Worm (Caenorhabditis elegans) whole organism, young adult: Measurements from ENCODE around the gene srw-123.

ENCODE experiments used
- B0035.1 ChIP-seq: sonication (generic microtip); optimal IDR thresholded peaks from 2 replicates; lab custom pipeline; 2016; ENCODE audit warnings: missing genetic modification characterization, mild to moderate bottlenecking, missing compliant biosample characterization, missing genotype, missing genetic modification reagents
- B0261.1 ChIP-seq: sonication (generic microtip); optimal IDR thresholded peaks from 2 replicates; lab custom pipeline; 2016; ENCODE audit warnings: mild to moderate bottlenecking, missing genetic modification characterization, moderate library complexity, missing compliant biosample characterization
- F10E7.11 ChIP-seq: sonication (generic microtip); optimal IDR thresholded peaks from 2 replicates; lab custom pipeline; 2017; ENCODE audit warnings: mild to moderate bottlenecking, missing genetic modification characterization, moderate library complexity, missing compliant biosample characterization
- F22D6.2 ChIP-seq: sonication (generic microtip); optimal IDR thresholded peaks from 2 replicates; lab custom pipeline; 2016; ENCODE audit warnings: mild to moderate bottlenecking, missing genetic modification characterization, missing compliant biosample characterization
- F49E8.2 ChIP-seq: sonication (generic microtip); optimal IDR thresholded peaks from 3 replicates; lab custom pipeline; 2017; ENCODE audit warnings: missing genetic modification characterization, mild to moderate bottlenecking, missing compliant biosample characterization, antibody characterized with exemption, moderate library complexity; ENCODE audit not compliant: insufficient read depth
- K11D2.4 ChIP-seq: fragments of 200-800 bp; sonication (Bioruptor generic); IDR thresholded peaks from 2 replicates; pipeline ENCODE4 v1.3.6; 2022; ENCODE audit warnings: missing genetic modification reagents, missing genetic modification characterization, missing compliant biosample characterization
- Y53F4B.3 ChIP-seq: fragments of 200-800 bp; sonication (Bioruptor generic); IDR thresholded peaks from 2 replicates; pipeline ENCODE4 v1.3.6; 2022; ENCODE audit warnings: missing genetic modification reagents, missing genetic modification characterization, missing compliant biosample characterization
- Y67H2A.10 ChIP-seq: fragments of 200-800 bp; sonication (Bioruptor generic); conservative IDR thresholded peaks from 2 replicates; pipeline ENCODE4 v1.3.6; 2022; ENCODE audit warnings: missing genetic modification reagents, missing genetic modification characterization, missing compliant biosample characterization
- dox-1 ChIP-seq: fragments of 200-800 bp; sonication (Bioruptor generic); IDR thresholded peaks from 2 replicates; pipeline ENCODE4 v1.3.6; 2022; ENCODE audit warnings: missing genetic modification reagents, missing genetic modification characterization, missing compliant biosample characterization
- dpl-1 ChIP-seq: fragments of 150-350 bp; optimal IDR thresholded peaks from 2 replicates; lab custom pipeline; 2014; ENCODE audit warnings: missing biosample characterization, missing genetic modification reagents, missing genetic modification characterization
- efl-1 ChIP-seq: fragments of 150-350 bp; optimal IDR thresholded peaks from 2 replicates; lab custom pipeline; 2014; ENCODE audit warnings: missing biosample characterization, missing genetic modification reagents, missing genetic modification characterization
- egl-44 ChIP-seq: fragments of 200-800 bp; sonication (Bioruptor generic); IDR thresholded peaks from 2 replicates; pipeline ENCODE4 v1.3.6; 2022; ENCODE audit warnings: missing genetic modification reagents, missing genetic modification characterization, missing compliant biosample characterization
- ekl-4 ChIP-seq: fragments of 200-800 bp; sonication (Bioruptor generic); IDR thresholded peaks from 2 replicates; pipeline ENCODE4 v1.3.6; 2022; ENCODE audit warnings: missing genetic modification reagents, missing genetic modification characterization, missing compliant biosample characterization
- ets-4 ChIP-seq: fragments of 200-800 bp; sonication (Bioruptor generic); optimal IDR thresholded peaks from 2 replicates; lab custom pipeline; 2018; ENCODE audit warnings: mild to moderate bottlenecking, missing genetic modification characterization, missing compliant biosample characterization
- fkh-3 ChIP-seq: sonication (generic microtip); optimal IDR thresholded peaks from 2 replicates; lab custom pipeline; 2016; ENCODE audit warnings: mild to moderate bottlenecking, missing genetic modification characterization, missing compliant biosample characterization
- gei-17 ChIP-seq: fragments of 200-800 bp; sonication (Bioruptor generic); optimal IDR thresholded peaks from 2 replicates; lab custom pipeline; 2018; ENCODE audit warnings: mild to moderate bottlenecking, missing genetic modification characterization, missing compliant biosample characterization
- hrde-1 ChIP-seq: sonication (generic microtip); optimal IDR thresholded peaks from 2 replicates; lab custom pipeline; 2016; ENCODE audit warnings: missing genetic modification characterization, mild to moderate bottlenecking, missing compliant biosample characterization, moderate library complexity, missing genotype, missing genetic modification reagents, borderline replicate concordance
- hsf-1 ChIP-seq: fragments of 200-800 bp; sonication (Bioruptor generic); IDR thresholded peaks from 2 replicates; pipeline ENCODE4 v1.3.6; 2022; ENCODE audit warnings: missing genetic modification reagents, missing genetic modification characterization, missing compliant biosample characterization
- let-526 ChIP-seq: fragments of 200-800 bp; sonication (Bioruptor generic); IDR thresholded peaks from 2 replicates; pipeline ENCODE4 v1.3.6; 2022; ENCODE audit warnings: missing genetic modification reagents, missing genetic modification characterization, missing compliant biosample characterization
- lin-26 ChIP-seq: fragments of 200-800 bp; sonication (Bioruptor generic); IDR thresholded peaks from 2 replicates; pipeline ENCODE4 v1.3.6; 2022; ENCODE audit warnings: missing genetic modification reagents, missing genetic modification characterization, missing compliant biosample characterization
- lin-54 ChIP-seq: fragments of 200-800 bp; sonication (Bioruptor generic); optimal IDR thresholded peaks from 2 replicates; lab custom pipeline; 2018; ENCODE audit warnings: mild to moderate bottlenecking, missing genetic modification characterization, missing compliant biosample characterization
- madf-8 ChIP-seq: fragments of 200-800 bp; sonication (Bioruptor generic); conservative IDR thresholded peaks from 2 replicates; pipeline ENCODE4 v1.3.6; 2022; ENCODE audit warnings: missing genetic modification reagents, missing genetic modification characterization, missing compliant biosample characterization
- mel-28 ChIP-seq: sonication (generic microtip); optimal IDR thresholded peaks from 2 replicates; lab custom pipeline; 2016; ENCODE audit warnings: borderline replicate concordance, mild to moderate bottlenecking, missing genetic modification characterization, missing compliant biosample characterization
- mes-4 ChIP-seq: sonication (generic microtip); optimal IDR thresholded peaks from 2 replicates; lab custom pipeline; 2016; ENCODE audit warnings: missing genotype, missing genetic modification characterization, missing compliant biosample characterization
- nhr-120 ChIP-seq: fragments of 200-800 bp; sonication (Bioruptor generic); IDR thresholded peaks from 2 replicates; pipeline ENCODE4 v1.3.6; 2022; ENCODE audit warnings: missing genetic modification characterization, missing compliant biosample characterization
- nhr-90 ChIP-seq: sonication (generic microtip); optimal IDR thresholded peaks from 2 replicates; lab custom pipeline; 2016; ENCODE audit warnings: missing genotype, mild to moderate bottlenecking, missing genetic modification characterization, missing compliant biosample characterization
- rec-8 ChIP-seq, 2 experiments: sonication (generic microtip); optimal IDR thresholded peaks; 2 replicates each; lab custom pipeline; 2016; ENCODE audit warnings: mild to moderate bottlenecking in 2 of 2, missing genetic modification characterization in 2 of 2, missing genetic modification reagents in 2 of 2, missing genotype in 2 of 2, missing biosample characterization in 1 of 2, missing compliant biosample characterization in 1 of 2, moderate library complexity in 1 of 2
- rpc-1 ChIP-seq, 2 experiments: fragments of 150-350 bp in 1 of 2; sonication (generic microtip) in 1 of 2; optimal IDR thresholded peaks; 2 replicates each; lab custom pipeline; 2014 to 2018; ENCODE audit warnings: missing biosample characterization in 1 of 2, missing genetic modification characterization in 1 of 2, missing genetic modification reagents in 1 of 2, missing genotype in 1 of 2
- snpc-1.1 ChIP-seq: sonication (generic microtip); optimal IDR thresholded peaks from 2 replicates; lab custom pipeline; 2017; ENCODE audit warnings: missing genetic modification characterization, mild to moderate bottlenecking, missing compliant biosample characterization, antibody characterized with exemption, moderate library complexity, missing genotype, missing genetic modification reagents; ENCODE audit not compliant: insufficient read depth
- snpc-3.4 ChIP-seq: sonication (generic microtip); optimal IDR thresholded peaks from 2 replicates; lab custom pipeline; 2017; ENCODE audit warnings: missing genetic modification characterization, mild to moderate bottlenecking, missing compliant biosample characterization, antibody characterized with exemption, moderate library complexity, missing genotype, missing genetic modification reagents
- snpc-4 ChIP-seq, 5 experiments: fragments of 150-350 bp in 1 of 5; sonication (generic microtip) in 4 of 5; optimal IDR thresholded peaks; 2 replicates each; lab custom pipeline; 2014 to 2018; ENCODE audit warnings: missing genetic modification characterization in 5 of 5, missing biosample characterization in 3 of 5, antibody characterized with exemption in 2 of 5, mild to moderate bottlenecking in 2 of 5, missing compliant biosample characterization in 2 of 5, missing genotype in 2 of 5, moderate library complexity in 2 of 5, missing genetic modification reagents in 1 of 5
- somi-1 ChIP-seq: fragments of 200-800 bp; sonication (Bioruptor generic); optimal IDR thresholded peaks from 2 replicates; lab custom pipeline; 2018; ENCODE audit warnings: mild to moderate bottlenecking, missing genetic modification characterization, missing compliant biosample characterization
- tbp1 ChIP-seq: fragments of 200-800 bp; sonication (Bioruptor generic); optimal IDR thresholded peaks from 2 replicates; lab custom pipeline; 2018; ENCODE audit warnings: mild to moderate bottlenecking, missing genetic modification characterization, missing compliant biosample characterization
- tlf-1 ChIP-seq: fragments of 200-800 bp; sonication (Bioruptor generic); optimal IDR thresholded peaks from 2 replicates; lab custom pipeline; 2018; ENCODE audit warnings: mild to moderate bottlenecking, missing genetic modification characterization, missing compliant biosample characterization
- unc-130 ChIP-seq: sonication (generic microtip); optimal IDR thresholded peaks from 2 replicates; lab custom pipeline; 2016; ENCODE audit warnings: missing genetic modification reagents, missing genetic modification characterization, missing compliant biosample characterization
- zfh-2 ChIP-seq: fragments of 200-800 bp; sonication (Bioruptor generic); conservative IDR thresholded peaks from 2 replicates; pipeline ENCODE4 v1.3.6; 2022; ENCODE audit warnings: missing genetic modification reagents, missing genetic modification characterization, missing compliant biosample characterization
- ztf-26 ChIP-seq: sonication (generic microtip); optimal IDR thresholded peaks from 2 replicates; lab custom pipeline; 2017; ENCODE audit warnings: missing genetic modification characterization, missing compliant biosample characterization

srw-123 gene

ce11 chrV:2983351-2983750 is 8.2 kb upstream of the srw-123 start, which contains the start of gene srw-117:
Gene srw-117 (minus strand): TSS chrV:2983451.
- no peak for TF ChIP-seq Y53F4B.3

DNA sequence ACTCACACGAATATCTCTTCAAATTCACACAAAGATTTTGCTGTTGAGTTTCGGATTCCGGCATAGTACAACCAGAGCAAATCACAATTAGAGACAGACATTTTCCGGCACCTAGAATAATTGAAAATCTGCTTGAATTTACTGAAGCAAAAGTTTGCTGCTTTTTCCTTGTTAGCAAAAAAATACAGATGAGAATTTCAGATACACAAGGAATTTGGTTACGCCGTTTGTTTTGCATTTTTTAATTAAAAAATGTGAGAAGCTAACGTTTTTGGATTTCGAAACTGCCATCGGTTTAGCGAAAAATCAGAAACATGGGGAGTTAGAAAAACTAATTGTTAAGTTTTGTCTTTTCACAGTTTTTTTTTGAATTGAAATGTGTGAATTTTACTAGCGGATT is 4.8 kb upstream of the srw-123 start, which contains the start of gene srw-118:
srw-118 (minus strand) TSS at position 101 of the 400 bp plus-strand sequence.
- TF ChIP-seq dox-1 (GFP tag; lab: Robert Waterston, UW), result no peak
- no peak for TF ChIP-seq nhr-90
- TF ChIP-seq F10E7.11 (tag; lab: Kevin White, UChicago), result no peak
- no peak for TF ChIP-seq fkh-3

DNA sequence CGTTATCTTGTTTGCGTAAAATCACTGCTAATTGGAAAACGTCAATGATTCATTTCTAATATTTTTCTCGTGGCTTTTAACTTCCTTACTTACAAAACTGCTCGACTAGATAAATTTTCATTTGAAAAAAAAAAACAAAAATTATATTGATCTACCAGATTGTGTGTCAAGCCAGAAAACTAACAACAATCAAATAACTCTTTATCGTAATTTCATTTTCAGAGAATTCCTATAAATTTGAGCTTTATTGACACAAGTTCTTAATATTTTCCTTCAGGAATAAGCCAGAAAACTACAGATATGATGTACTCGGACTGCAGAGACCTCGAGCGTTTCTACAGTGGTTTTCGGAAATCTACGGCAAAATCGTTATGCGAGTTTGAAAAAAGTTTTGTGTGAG is 1.1 kb upstream of the srw-123 start, which contains the start of gene srw-124:
srw-124 (plus strand) TSS at position 301 of the 400 bp plus-strand sequence.
- no peak for TF ChIP-seq lin-26 (GFP tag; lab: Robert Waterston, UW)
- TF ChIP-seq ets-4 (GFP tag; lab: Kevin White, UChicago), result no peak
- TF ChIP-seq F49E8.2, result no peak
- no peak for TF ChIP-seq madf-8 (GFP tag; lab: Robert Waterston, UW)
- no peak for TF ChIP-seq K11D2.4 (GFP tag; lab: Robert Waterston, UW)
- TF ChIP-seq F22D6.2 (tag; lab: Kevin White, UChicago), result no peak
- no peak for TF ChIP-seq ztf-26 (tag; lab: Kevin White, UChicago)
- no peak for TF ChIP-seq mes-4 (tag; lab: Kevin White, UChicago)
- TF ChIP-seq B0035.1 (tag; lab: Kevin White, UChicago), result no peak
- TF ChIP-seq, all 124 proteins: peak for 0

- TF ChIP-seq snpc-1.1 (tag; lab: Kevin White, UChicago), result peak; percentile 84
- TF ChIP-seq Y67H2A.10 (GFP tag; lab: Robert Waterston, UW), result no peak
- no peak for TF ChIP-seq let-526 (GFP tag; lab: Robert Waterston, UW)
- no peak for TF ChIP-seq gei-17 (GFP tag; lab: Kevin White, UChicago)
- TF ChIP-seq snpc-4 (GFP tag; optimal IDR thresholded peaks at IDR 0.05; lab: Kevin White, UChicago), result no peak
- peak in 3 of 4 experiments; percentile 51 to 95 (median 91) for TF ChIP-seq snpc-4 (tag; optimal IDR thresholded peaks at IDR 0.05; lab: Kevin White, UChicago)
- TF ChIP-seq rpc-1 (optimal IDR thresholded peaks at IDR 0.05; lab: Kevin White, UChicago), result no peak
- peak; percentile 22 for TF ChIP-seq rpc-1 (tag; optimal IDR thresholded peaks at IDR 0.05; lab: Kevin White, UChicago)
Observed at ce11 chrV:2971307-2971999, 3.7 kb downstream of the srw-123 start, which contains the start of gene srw-129. Gene srw-129 (plus strand): TSS chrV:2971949.

- TF ChIP-seq gei-17 (GFP tag; lab: Kevin White, UChicago) (no peak), dpl-1 (GFP tag; lab: Kevin White, UChicago) (no peak), unc-130 (no peak), ekl-4 (no peak), Y53F4B.3 (no peak), hsf-1 (GFP tag; lab: Robert Waterston, UW) (no peak)
Observed at ce11 chrV:2964786-2965185, 10.4 kb downstream of the srw-123 start, which contains the start of gene srh-88. Gene srh-88 (minus strand): TSS chrV:2964886.

- TF ChIP-seq hrde-1 (tag; lab: Kevin White, UChicago) (no peak), ekl-4 (no peak), nhr-120 (no peak), somi-1 (GFP tag; lab: Kevin White, UChicago) (no peak), snpc-3.4 (tag; lab: Kevin White, UChicago) (no peak), lin-54 (GFP tag; lab: Kevin White, UChicago) (no peak), zfh-2 (GFP tag; lab: Robert Waterston, UW) (no peak), tbp1 (no peak), B0261.1 (tag; lab: Kevin White, UChicago) (no peak), egl-44 (no peak), dpl-1 (GFP tag; lab: Kevin White, UChicago) (no peak), efl-1 (GFP tag; lab: Kevin White, UChicago) (no peak), tlf-1 (no peak), mel-28 (tag; lab: Kevin White, UChicago) (no peak), rec-8 (tag; optimal IDR thresholded peaks at IDR 0.05; lab: Kevin White, UChicago) (no peak), F49E8.2 (no peak)
Observed at ce11 chrV:2962960-2963359, 12.2 kb downstream of the srw-123 start, which contains the start of gene srw-138. Gene srw-138 (minus strand): TSS chrV:2963060.
